Fruit fly (Drosophila melanogaster) whole organism, embryonic: Measurements from ENCODE around the gene CG17027.

Source experiments
- CG10274 ChIP-seq: fragments of 200-800 bp; sonication (Bioruptor generic); optimal IDR thresholded peaks from 3 replicates; lab custom pipeline; 2017; ENCODE audit warnings: missing biosample characterization, mild to moderate bottlenecking, missing genetic modification characterization
- CG10431 ChIP-seq: fragments of 200-800 bp; sonication (Bioruptor generic); optimal IDR thresholded peaks from 3 replicates; lab custom pipeline; 2018; ENCODE audit warnings: missing biosample characterization, mild to moderate bottlenecking, missing genetic modification characterization
- CG10654 ChIP-seq: fragments of 200-800 bp; sonication (Bioruptor generic); optimal IDR thresholded peaks from 2 replicates; lab custom pipeline; 2016; ENCODE audit warnings: missing biosample characterization, missing genetic modification characterization
- CG17568 ChIP-seq: fragments of 200-800 bp; sonication (Bioruptor generic); optimal IDR thresholded peaks from 2 replicates; lab custom pipeline; 2018; ENCODE audit warnings: missing biosample characterization, mild to moderate bottlenecking, missing genetic modification characterization, moderate library complexity
- CG1832 ChIP-seq: fragments of 200-800 bp; sonication (Bioruptor generic); optimal IDR thresholded peaks from 2 replicates; lab custom pipeline; 2017; ENCODE audit warnings: missing biosample characterization, mild to moderate bottlenecking, missing genetic modification characterization, inconsistent platforms
- CG31441 ChIP-seq: fragments of 200-800 bp; sonication (Bioruptor generic); IDR thresholded peaks from 2 replicates; pipeline ENCODE4 v1.3.6; 2022; ENCODE audit warnings: missing biosample characterization, missing genetic modification characterization
- CG32772 ChIP-seq: fragments of 200-800 bp; sonication (Bioruptor generic); IDR thresholded peaks from 2 replicates; pipeline ENCODE4 v1.3.6; 2022; ENCODE audit warnings: missing biosample characterization, missing genetic modification characterization
- CG3281 ChIP-seq: fragments of 200-800 bp; sonication (Bioruptor generic); optimal IDR thresholded peaks from 3 replicates; lab custom pipeline; 2017; ENCODE audit warnings: missing biosample characterization, mild to moderate bottlenecking, missing genetic modification characterization
- CG33557 ChIP-seq: fragments of 200-800 bp; sonication (Bioruptor generic); optimal IDR thresholded peaks from 2 replicates; lab custom pipeline; 2019; ENCODE audit warnings: missing biosample characterization, mild to moderate bottlenecking, missing genetic modification characterization, moderate library complexity
- CG34224 ChIP-seq: fragments of 200-800 bp; sonication (Bioruptor generic); IDR thresholded peaks from 3 replicates; pipeline ENCODE4 v1.3.6; 2022; ENCODE audit warnings: missing biosample characterization, missing genetic modification characterization; ENCODE audit not compliant: partially characterized antibody
- CG3838 ChIP-seq: fragments of 200-800 bp; sonication (Bioruptor generic); optimal IDR thresholded peaks from 3 replicates; lab custom pipeline; 2016; ENCODE audit warnings: missing biosample characterization, missing genetic modification characterization
- CG3847 ChIP-seq: fragments of 200-800 bp; sonication (Bioruptor generic); IDR thresholded peaks from 2 replicates; pipeline ENCODE4 v1.3.6; 2022; ENCODE audit warnings: missing biosample characterization, missing genetic modification characterization
- CG3995 ChIP-seq: fragments of 200-800 bp; sonication (Bioruptor generic); optimal IDR thresholded peaks from 3 replicates; lab custom pipeline; 2016; ENCODE audit warnings: missing biosample characterization, missing genetic modification characterization
- CG43689 ChIP-seq: fragments of 200-800 bp; sonication (Bioruptor generic); IDR thresholded peaks from 2 replicates; pipeline ENCODE4 v1.3.6; 2022; ENCODE audit warnings: missing biosample characterization, missing genetic modification characterization
- CG4707 ChIP-seq: fragments of 200-800 bp; sonication (Bioruptor generic); optimal IDR thresholded peaks from 2 replicates; lab custom pipeline; 2018; ENCODE audit warnings: missing biosample characterization, mild to moderate bottlenecking, missing genetic modification characterization, moderate library complexity
- CG6175 ChIP-seq: fragments of 200-800 bp; sonication (Bioruptor generic); IDR thresholded peaks from 3 replicates; pipeline ENCODE4 v1.3.6; 2022; ENCODE audit warnings: missing biosample characterization, missing genetic modification characterization
- CG6254 ChIP-seq: fragments of 200-800 bp; sonication (Bioruptor generic); optimal IDR thresholded peaks from 3 replicates; lab custom pipeline; 2017; ENCODE audit warnings: mild to moderate bottlenecking, missing biosample characterization, missing genetic modification reagents, missing genetic modification characterization
- CG6272 ChIP-seq: fragments of 200-800 bp; sonication (Bioruptor generic); IDR thresholded peaks from 2 replicates; pipeline ENCODE4 v1.3.6; 2022; ENCODE audit warnings: missing biosample characterization, missing genetic modification characterization
- CG7786 ChIP-seq: fragments of 200-800 bp; sonication (Bioruptor generic); optimal IDR thresholded peaks from 2 replicates; lab custom pipeline; 2016; ENCODE audit warnings: missing biosample characterization, missing genetic modification characterization
- CG8290 ChIP-seq, 3 experiments: fragments of 200-800 bp; sonication (Bioruptor generic); optimal IDR thresholded peaks; 2 replicates each; lab custom pipeline; 2016 to 2019; ENCODE audit warnings: missing biosample characterization in 3 of 3, missing genetic modification characterization in 3 of 3, mild to moderate bottlenecking in 2 of 3, moderate library complexity in 1 of 3
- CG9797 ChIP-seq: fragments of 200-800 bp; sonication (Bioruptor generic); optimal IDR thresholded peaks from 3 replicates; lab custom pipeline; 2018; ENCODE audit warnings: missing biosample characterization, mild to moderate bottlenecking, missing genetic modification characterization
- CHES-1-like ChIP-seq: fragments of 200-800 bp; sonication (Bioruptor generic); optimal IDR thresholded peaks from 2 replicates; lab custom pipeline; 2016; ENCODE audit warnings: missing biosample characterization, missing genetic modification characterization
- CkIIα-i1 ChIP-seq: fragments of 200-800 bp; sonication (Bioruptor generic); IDR thresholded peaks from 2 replicates; pipeline ENCODE4 v1.3.6; 2022; ENCODE audit warnings: missing biosample characterization, missing genetic modification characterization
- Dip2 ChIP-seq: fragments of 200-800 bp; sonication (Bioruptor generic); IDR thresholded peaks from 2 replicates; pipeline ENCODE4 v1.3.6; 2022; ENCODE audit warnings: missing biosample characterization, missing genetic modification characterization
- Dref ChIP-seq: fragments of 200-800 bp; sonication (Bioruptor generic); IDR thresholded peaks from 2 replicates; pipeline ENCODE4 v1.3.6; 2022; ENCODE audit warnings: missing biosample characterization, missing genetic modification characterization
- Ets97D ChIP-seq: fragments of 200-800 bp; sonication (Bioruptor generic); optimal IDR thresholded peaks from 3 replicates; lab custom pipeline; 2016; ENCODE audit warnings: missing biosample characterization, missing genetic modification characterization
- Fer1 ChIP-seq: fragments of 200-800 bp; sonication (Bioruptor generic); optimal IDR thresholded peaks from 2 replicates; lab custom pipeline; 2017; ENCODE audit warnings: missing biosample characterization, mild to moderate bottlenecking, missing genetic modification characterization
- Hr78 ChIP-seq, 2 experiments: fragments of 200-800 bp in 1 of 2; fragments of >200 bp in 1 of 2; sonication (Bioruptor generic) in 1 of 2; optimal IDR thresholded peaks; 2 replicates each; lab custom pipeline; 2017 to 2019; ENCODE audit warnings: missing biosample characterization in 2 of 2, missing genetic modification characterization in 2 of 2, mild to moderate bottlenecking in 1 of 2, moderate library complexity in 1 of 2
- Max ChIP-seq: fragments of 200-800 bp; sonication (Bioruptor generic); optimal IDR thresholded peaks from 2 replicates; lab custom pipeline; 2016; ENCODE audit warnings: missing biosample characterization, mild to moderate bottlenecking, missing genetic modification characterization
- Opbp ChIP-seq: fragments of 200-800 bp; sonication (Bioruptor generic); IDR thresholded peaks from 3 replicates; pipeline ENCODE4 v1.3.6; 2022; ENCODE audit warnings: missing biosample characterization, missing genetic modification characterization; ENCODE audit not compliant: partially characterized antibody
- PHDP ChIP-seq: fragments of 200-800 bp; sonication (Bioruptor generic); optimal IDR thresholded peaks from 3 replicates; lab custom pipeline; 2018; ENCODE audit warnings: missing biosample characterization, mild to moderate bottlenecking, missing genetic modification characterization, moderate library complexity
- Side ChIP-seq: fragments of 200-800 bp; sonication (Bioruptor generic); optimal IDR thresholded peaks from 2 replicates; lab custom pipeline; 2016; ENCODE audit warnings: missing biosample characterization, missing genetic modification characterization
- Stat92E ChIP-seq, 3 experiments: fragments of >200 bp in 2 of 3; fragments of 200-800 bp in 1 of 3; sonication (Bioruptor generic) in 1 of 3; optimal IDR thresholded peaks; 2 replicates each; lab custom pipeline; 2017 to 2019; ENCODE audit warnings: missing biosample characterization in 3 of 3, missing genetic modification characterization in 3 of 3, mild to moderate bottlenecking in 1 of 3, moderate library complexity in 1 of 3
- ase ChIP-seq: fragments of 200-800 bp; sonication (Bioruptor generic); IDR thresholded peaks from 3 replicates; pipeline ENCODE4 v1.3.6; 2022; ENCODE audit warnings: missing biosample characterization, missing genetic modification characterization
- bcd ChIP-seq: fragments of 200-800 bp; sonication (Bioruptor generic); optimal IDR thresholded peaks from 2 replicates; lab custom pipeline; 2017; ENCODE audit warnings: missing biosample characterization, mild to moderate bottlenecking, missing genetic modification characterization
- dysf ChIP-seq: fragments of 200-800 bp; sonication (Bioruptor generic); IDR thresholded peaks from 3 replicates; pipeline ENCODE4 v1.3.6; 2022; ENCODE audit warnings: missing biosample characterization, missing genetic modification characterization
- grn ChIP-seq: fragments of 200-800 bp; sonication (Bioruptor generic); optimal IDR thresholded peaks from 3 replicates; lab custom pipeline; 2017; ENCODE audit warnings: missing biosample characterization, missing genetic modification characterization
- kah ChIP-seq: fragments of 200-800 bp; sonication (Bioruptor generic); optimal IDR thresholded peaks from 2 replicates; lab custom pipeline; 2018; ENCODE audit warnings: missing biosample characterization, mild to moderate bottlenecking, missing genetic modification characterization
- oc ChIP-seq: fragments of 200-800 bp; sonication (Bioruptor generic); optimal IDR thresholded peaks from 2 replicates; lab custom pipeline; 2018; ENCODE audit warnings: missing biosample characterization, mild to moderate bottlenecking, missing genetic modification characterization, moderate library complexity
- pan ChIP-seq, 4 experiments: fragments of >200 bp in 3 of 4; fragments of 200-800 bp in 1 of 4; sonication (Bioruptor generic) in 1 of 4; optimal IDR thresholded peaks in 3 of 4; IDR thresholded peaks in 1 of 4; 2 replicates each; pipeline versions ENCODE4 v1.3.6 to Lab custom; 2017 to 2022; ENCODE audit warnings: missing biosample characterization in 2 of 4, missing genetic modification characterization in 2 of 4, mixed read lengths in 1 of 4
- pros ChIP-seq: fragments of 200-800 bp; sonication (Bioruptor generic); optimal IDR thresholded peaks from 3 replicates; lab custom pipeline; 2019; ENCODE audit warnings: missing biosample characterization, mild to moderate bottlenecking, missing genetic modification characterization, moderate library complexity
- row ChIP-seq: fragments of 200-800 bp; sonication (Bioruptor generic); IDR thresholded peaks from 3 replicates; pipeline ENCODE4 v1.3.6; 2022; ENCODE audit warnings: missing biosample characterization, missing genetic modification characterization
- run ChIP-seq: fragments of 200-800 bp; sonication (Bioruptor generic); optimal IDR thresholded peaks from 3 replicates; lab custom pipeline; 2018; ENCODE audit warnings: missing biosample characterization, mild to moderate bottlenecking, missing genetic modification characterization
- shn ChIP-seq: fragments of 200-800 bp; sonication (Bioruptor generic); optimal IDR thresholded peaks from 3 replicates; lab custom pipeline; 2016; ENCODE audit warnings: missing biosample characterization, missing genetic modification characterization
- sna ChIP-seq: fragments of 200-800 bp; sonication (Bioruptor generic); IDR thresholded peaks from 2 replicates; pipeline ENCODE4 v1.3.6; 2022; ENCODE audit warnings: missing biosample characterization, missing genetic modification characterization; ENCODE audit not compliant: partially characterized antibody
- so ChIP-seq: fragments of 200-800 bp; sonication (Bioruptor generic); IDR thresholded peaks from 3 replicates; pipeline ENCODE4 v1.3.6; 2022; ENCODE audit warnings: missing biosample characterization, missing genetic modification characterization
- stwl ChIP-seq: fragments of 200-800 bp; sonication (Bioruptor generic); optimal IDR thresholded peaks from 3 replicates; lab custom pipeline; 2018; ENCODE audit warnings: missing biosample characterization, mild to moderate bottlenecking, missing genetic modification characterization, moderate library complexity
- tna ChIP-seq: fragments of 200-800 bp; sonication (Bioruptor generic); IDR thresholded peaks from 2 replicates; pipeline ENCODE4 v1.3.6; 2022; ENCODE audit warnings: missing biosample characterization, missing genetic modification characterization; ENCODE audit not compliant: partially characterized antibody
- yki ChIP-seq: fragments of >200 bp; optimal IDR thresholded peaks from 3 replicates; lab custom pipeline; 2018

CG17027 gene

dm6 chr3L:16027163-16027633, 47.3 kb downstream of the CG17027 start (continued):
- TF ChIP-seq Dip2 (no peak), stwl (tag; lab: Kevin White, UChicago) (no peak), so (GFP tag; lab: Robert Waterston, UW) (peak; percentile 70; the same call in 2 of the 3 replicates), kah (GFP tag; lab: Kevin White, UChicago) (peak; percentile 51), CG7786 (GFP tag; lab: Kevin White, UChicago) (no peak), CG4707 (GFP tag; lab: Kevin White, UChicago) (peak; percentile 19), Side (GFP tag; lab: Kevin White, UChicago) (peak; percentile 16), CG10274 (GFP tag; lab: Kevin White, UChicago) (peak; percentile 15), Fer1 (GFP tag; lab: Kevin White, UChicago) (no peak), tna (GFP tag; lab: Robert Waterston, UW) (no peak), CG31441 (peak; percentile 40; the same call in 1 of the 2 replicates), CG32772 (GFP tag; lab: Robert Waterston, UW) (peak; percentile 39; the same call in 1 of the 2 replicates), CG8290 (GFP tag; optimal IDR thresholded peaks at IDR 0.05; lab: Kevin White, UChicago) (no peak), CG8290 (tag; optimal IDR thresholded peaks at IDR 0.05; lab: Kevin White, UChicago) (peak in 1 of 2 experiments; percentile 65), CG10654 (GFP tag; lab: Kevin White, UChicago) (no peak), pros (GFP tag; lab: Kevin White, UChicago) (peak; percentile 7), CHES-1-like (GFP tag; lab: Kevin White, UChicago) (peak; percentile 30), Opbp (GFP tag; lab: Robert Waterston, UW) (no peak), row (GFP tag; lab: Robert Waterston, UW) (peak; percentile 42; the same call in 2 of the 3 replicates), CG3995 (no peak), CkIIα-i1 (GFP tag; lab: Robert Waterston, UW) (no peak), CG17568 (GFP tag; lab: Kevin White, UChicago) (peak; percentile 70), CG10431 (GFP tag; lab: Kevin White, UChicago) (peak; percentile 50), CG3847 (GFP tag; lab: Robert Waterston, UW) (peak; percentile 49), PHDP (tag; lab: Kevin White, UChicago) (no peak), sna (GFP tag; lab: Robert Waterston, UW) (no peak), CG43689 (no peak), CG1832 (GFP tag; lab: Kevin White, UChicago) (no peak), Ets97D (peak; percentile 26), CG3281 (GFP tag; lab: Kevin White, UChicago) (peak; percentile 13), run (peak; percentile 24), CG33557 (GFP tag; lab: Kevin White, UChicago) (peak; percentile 53), CG3838 (GFP tag; lab: Kevin White, UChicago) (no peak), CG9797 (GFP tag; lab: Kevin White, UChicago) (peak; percentile 0), CG6254 (peak; percentile 16), Stat92E (GFP tag; optimal IDR thresholded peaks at IDR 0.05; lab: Kevin White, UChicago) (no peak), yki (no peak), Max (peak; percentile 3), bcd (GFP tag; lab: Kevin White, UChicago) (peak; percentile 51), dysf (GFP tag; lab: Robert Waterston, UW) (peak; percentile 58; the same call in 2 of the 3 replicates), ase (GFP tag; lab: Robert Waterston, UW) (no peak), oc (tag; lab: Kevin White, UChicago) (peak; percentile 38), Dref (GFP tag; lab: Robert Waterston, UW) (no peak), Hr78 (GFP tag; optimal IDR thresholded peaks at IDR 0.05; lab: Kevin White, UChicago) (peak in 1 of 2 experiments; percentile 11), pan (optimal IDR thresholded peaks at IDR 0.05; lab: Kevin White, UChicago) (peak in 1 of 2 experiments; percentile 20), pan (GFP tag; optimal IDR thresholded peaks at IDR 0.05 in 1 of 2, IDR thresholded peaks at IDR 0.05 in 1 of 2) (peak in 1 of 2 experiments; percentile 73), CG34224 (GFP tag; lab: Robert Waterston, UW) (no peak), grn (peak; percentile 72), CG6175 (GFP tag; lab: Robert Waterston, UW) (no peak), CG6272 (no peak; the same call in 1 of the 2 replicates), shn (no peak)
